Worm (Caenorhabditis elegans): ENCODE results near the gene ntr-2.

ntr-2 gene

ce11 chrX:14898205-14898604 lies 30.5 kb downstream of the ntr-2 start, which contains the start of gene lips-8:
Gene lips-8 (plus strand): TSS chrX:14898505.
- TF ChIP-seq C04F5.9 (tag; optimal IDR thresholded peaks at IDR 0.05) (no peak), blmp-1 (tag; optimal IDR thresholded peaks at IDR 0.05) (peak; percentile 6), mep-1 (tag; optimal IDR thresholded peaks at IDR 0.05) (no peak), mab-9 (GFP tag; IDR thresholded peaks at IDR 0.05) (no peak)

- TF ChIP-seq ceh-88 (GFP tag; IDR thresholded peaks at IDR 0.05): no peak
- no peak for TF ChIP-seq efl-1 (optimal IDR thresholded peaks at IDR 0.05)
- peak in 1 of 2 experiments; percentile 3 for TF ChIP-seq efl-1 (GFP tag; optimal IDR thresholded peaks at IDR 0.05 in 1 of 2)
- TF ChIP-seq snpc-4 (tag; optimal IDR thresholded peaks at IDR 0.05): peak; percentile 49
Observed at ce11 chrX:14897192-14897591, 31.6 kb downstream of the ntr-2 start.

ce11 chrX:14894845-14895244 lies 33.9 kb downstream of the ntr-2 start, which contains the start of gene nac-1:
Gene nac-1 (plus strand): TSS chrX:14895145.
- no peak for TF ChIP-seq zip-4 (GFP tag; optimal IDR thresholded peaks at IDR 0.05)
- TF ChIP-seq unc-130 (tag; optimal IDR thresholded peaks at IDR 0.05): no peak
- no peak for TF ChIP-seq unc-30 (tag; optimal IDR thresholded peaks at IDR 0.05)
- no peak for TF ChIP-seq alr-1 (tag; optimal IDR thresholded peaks at IDR 0.05; ENCODE audit: borderline replicate concordance)
- TF ChIP-seq mef-2 (tag; optimal IDR thresholded peaks at IDR 0.05): no peak

ce11 chrX:14894380-14894779 lies 34.4 kb downstream of the ntr-2 start:
- TF ChIP-seq efl-3 (GFP tag; optimal IDR thresholded peaks at IDR 0.05): no peak
- TF ChIP-seq unc-130 (tag; optimal IDR thresholded peaks at IDR 0.05): peak; percentile 66
- TF ChIP-seq snu-23 (GFP tag; optimal IDR thresholded peaks at IDR 0.05): peak; percentile 57
- no peak for TF ChIP-seq unc-62 (GFP tag; optimal IDR thresholded peaks at IDR 0.05)
- TF ChIP-seq lin-35 (GFP tag; optimal IDR thresholded peaks at IDR 0.05): peak in 1 of 2 experiments; percentile 22
- peak; percentile 50 for TF ChIP-seq blmp-1 (tag; optimal IDR thresholded peaks at IDR 0.05)
- peak; percentile 46 for TF ChIP-seq nhr-19 (GFP tag; conservative IDR thresholded peaks at IDR 0.05)
- TF ChIP-seq elt-3 (tag; optimal IDR thresholded peaks at IDR 0.05): peak in 2 of 6 experiments; percentile 73 to 78
- no peak for TF ChIP-seq irx-1 (tag; optimal IDR thresholded peaks at IDR 0.05)
- no peak for TF ChIP-seq nhr-47 (tag; optimal IDR thresholded peaks at IDR 0.05)
- peak; percentile 29 for TF ChIP-seq lir-3 (tag; optimal IDR thresholded peaks at IDR 0.05; ENCODE audit: poor library complexity)
- peak; percentile 56 for TF ChIP-seq tbx-2 (tag; optimal IDR thresholded peaks at IDR 0.05)
- TF ChIP-seq lsy-2 (tag; optimal IDR thresholded peaks at IDR 0.05): peak in 1 of 2 experiments; percentile 12
- peak; percentile 46 for TF ChIP-seq lin-14 (GFP tag; optimal IDR thresholded peaks at IDR 0.05)
- peak; percentile 90 for TF ChIP-seq nhr-85 (tag)
- TF ChIP-seq nhr-71 (tag; optimal IDR thresholded peaks at IDR 0.05): peak; percentile 74
- peak; percentile 68 for TF ChIP-seq nhr-90 (tag; optimal IDR thresholded peaks at IDR 0.05; ENCODE audit: poor library complexity)
- no peak for TF ChIP-seq pag-3 (tag; optimal IDR thresholded peaks at IDR 0.05; ENCODE audit: borderline replicate concordance, insufficient read depth)
- no peak for TF ChIP-seq Y116A8C.19 (tag; optimal IDR thresholded peaks at IDR 0.05; ENCODE audit: borderline replicate concordance)
- peak; percentile 76 for TF ChIP-seq nhr-20 (tag; optimal IDR thresholded peaks at IDR 0.05)
- peak in 1 of 2 experiments; percentile 37 for TF ChIP-seq mdl-1 (tag; optimal IDR thresholded peaks at IDR 0.05)
- no peak for TF ChIP-seq pax-3 (tag; optimal IDR thresholded peaks at IDR 0.05)

- TF ChIP-seq dsc-1 (tag; optimal IDR thresholded peaks at IDR 0.05) (no peak), efl-1 (optimal IDR thresholded peaks at IDR 0.05) (no peak), efl-1 (GFP tag; optimal IDR thresholded peaks at IDR 0.05 in 1 of 2) (peak in 1 of 2 experiments; percentile 84)
Observed at ce11 chrX:14888188-14888587, 40.6 kb downstream of the ntr-2 start, which contains the start of gene daf-6. Gene daf-6 (plus strand): TSS chrX:14888488.
